Worm (Caenorhabditis elegans): ENCODE data around the gene citk-1.

ce11 chrII:13916040-13916439 is 7.3 kb downstream of the citk-1 start, which contains the start of gene mltn-3:
- TF ChIP-seq nhr-28 (tag; optimal IDR thresholded peaks at IDR 0.05) (no peak), unc-62 (GFP tag; optimal IDR thresholded peaks at IDR 0.05) (no peak), snpc-4 (tag; optimal IDR thresholded peaks at IDR 0.05) (no peak), eor-1 (tag; optimal IDR thresholded peaks at IDR 0.05) (no peak), unc-39 (tag; optimal IDR thresholded peaks at IDR 0.05) (no peak), jun-1 (tag; optimal IDR thresholded peaks at IDR 0.05) (no peak), nhr-77 (tag; optimal IDR thresholded peaks at IDR 0.05) (no peak), lin-39 (tag; optimal IDR thresholded peaks at IDR 0.05) (no peak), tbx-2 (tag; optimal IDR thresholded peaks at IDR 0.05) (no peak), skn-1 (tag; optimal IDR thresholded peaks at IDR 0.05) (no peak), nhr-11 (tag; optimal IDR thresholded peaks at IDR 0.05) (no peak), ama-1 (optimal IDR thresholded peaks at IDR 0.05) (no peak), ztf-11 (tag; optimal IDR thresholded peaks at IDR 0.05) (no peak), nhr-237 (tag; optimal IDR thresholded peaks at IDR 0.05) (no peak)
